Worm (Caenorhabditis elegans) whole organism, L4 larva: Measurements from ENCODE around the gene F21C10.3.

Experiments
- F49E8.2 ChIP-seq: sonication (generic microtip); optimal IDR thresholded peaks from 2 replicates; lab custom pipeline; 2016; ENCODE audit warnings: missing compliant biosample characterization, mild to moderate bottlenecking, missing genetic modification characterization, borderline replicate concordance
- Y105C5A.15 ChIP-seq: fragments of 200-800 bp; sonication (Bioruptor generic); IDR thresholded peaks from 2 replicates; pipeline ENCODE4 v1.3.6; 2022; ENCODE audit warnings: missing genetic modification characterization, missing compliant biosample characterization
- Y48G9A.11 ChIP-seq: fragments of 200-800 bp; sonication (Bioruptor generic); IDR thresholded peaks from 2 replicates; pipeline ENCODE4 v1.3.6; 2022; ENCODE audit warnings: missing genetic modification reagents, missing genetic modification characterization, missing compliant biosample characterization
- Y5F2A.4 ChIP-seq: fragments of 200-800 bp; sonication (Bioruptor generic); optimal IDR thresholded peaks from 2 replicates; lab custom pipeline; 2018; ENCODE audit warnings: mild to moderate bottlenecking, missing genetic modification characterization, missing compliant biosample characterization
- ZK337.2 ChIP-seq: fragments of 200-800 bp; sonication (Bioruptor generic); IDR thresholded peaks from 2 replicates; pipeline ENCODE4 v1.3.6; 2022; ENCODE audit warnings: missing genetic modification reagents, missing genetic modification characterization, missing compliant biosample characterization
- ZK546.5 ChIP-seq, 2 experiments: sonication (generic microtip); optimal IDR thresholded peaks; 2 replicates each; lab custom pipeline; 2017; ENCODE audit warnings: missing biosample characterization in 2 of 2, missing genetic modification characterization in 2 of 2
- aha-1 ChIP-seq: fragments of 150-350 bp; peaks from one replicate; lab custom pipeline; 2014; ENCODE audit warnings: missing biosample characterization, missing genetic modification characterization
- aly-2 ChIP-seq: sonication (generic microtip); optimal IDR thresholded peaks from 2 replicates; lab custom pipeline; 2018; ENCODE audit warnings: missing biosample characterization, missing genetic modification characterization
- ama-1 ChIP-seq: fragments of 150-350 bp; optimal IDR thresholded peaks from 2 replicates; lab custom pipeline; 2014; ENCODE audit warnings: inconsistent platforms, mixed read lengths
- ceh-20 ChIP-seq: fragments of 200-800 bp; sonication (Bioruptor generic); IDR thresholded peaks from 2 replicates; pipeline ENCODE4 v1.3.6; 2022; ENCODE audit warnings: missing genetic modification reagents, missing genetic modification characterization, missing compliant biosample characterization
- ceh-44 ChIP-seq: fragments of 200-800 bp; sonication (Bioruptor generic); IDR thresholded peaks from 2 replicates; pipeline ENCODE4 v1.3.6; 2022; ENCODE audit warnings: missing genetic modification reagents, missing genetic modification characterization, missing compliant biosample characterization
- daf-16 ChIP-seq, 3 experiments: sonication (generic microtip); optimal IDR thresholded peaks; 2 replicates each; lab custom pipeline; 2016 to 2017; ENCODE audit warnings: missing genetic modification characterization in 3 of 3, missing genetic modification reagents in 3 of 3, mild to moderate bottlenecking in 2 of 3, missing compliant biosample characterization in 2 of 3, missing biosample characterization in 1 of 3, moderate library complexity in 1 of 3
- daf-8 ChIP-seq: fragments of 200-800 bp; sonication (Bioruptor generic); IDR thresholded peaks from 2 replicates; pipeline ENCODE4 v1.3.6; 2022; ENCODE audit warnings: missing genetic modification characterization, missing compliant biosample characterization
- dmd-6 ChIP-seq: fragments of 200-800 bp; sonication (Bioruptor generic); IDR thresholded peaks from 2 replicates; pipeline ENCODE4 v1.3.6; 2022; ENCODE audit warnings: missing genetic modification reagents, missing genetic modification characterization, missing compliant biosample characterization
- dmd-9 ChIP-seq: fragments of 200-800 bp; sonication (Bioruptor generic); IDR thresholded peaks from 2 replicates; pipeline ENCODE4 v1.3.6; 2022; ENCODE audit warnings: missing genetic modification reagents, missing genetic modification characterization, missing compliant biosample characterization
- dpl-1 ChIP-seq: fragments of 150-350 bp; optimal IDR thresholded peaks from 2 replicates; lab custom pipeline; 2014; ENCODE audit warnings: missing biosample characterization, missing genetic modification reagents, missing genetic modification characterization
- dve-1 ChIP-seq: sonication (generic microtip); optimal IDR thresholded peaks from 2 replicates; lab custom pipeline; 2017; ENCODE audit warnings: antibody characterized with exemption, mild to moderate bottlenecking, missing genetic modification characterization, missing compliant biosample characterization; ENCODE audit not compliant: insufficient read depth
- fos-1 ChIP-seq: fragments of 150-350 bp; optimal IDR thresholded peaks from 2 replicates; lab custom pipeline; 2014; ENCODE audit warnings: missing biosample characterization, missing genetic modification characterization
- hif-1 ChIP-seq, 2 experiments: sonication (generic microtip); optimal IDR thresholded peaks; 2 replicates each; lab custom pipeline; 2016 to 2017; ENCODE audit warnings: missing compliant biosample characterization in 2 of 2, missing genetic modification characterization in 2 of 2, missing genetic modification reagents in 2 of 2, missing genotype in 2 of 2, mild to moderate bottlenecking in 1 of 2
- hlh-11 ChIP-seq: fragments of 200-800 bp; sonication (Bioruptor generic); optimal IDR thresholded peaks from 2 replicates; lab custom pipeline; 2018; ENCODE audit warnings: mild to moderate bottlenecking, missing genetic modification characterization, missing compliant biosample characterization
- hlh-30 ChIP-seq: sonication (generic microtip); optimal IDR thresholded peaks from 2 replicates; lab custom pipeline; 2017; ENCODE audit warnings: antibody characterized with exemption, mild to moderate bottlenecking, missing genetic modification characterization, missing compliant biosample characterization; ENCODE audit not compliant: insufficient read depth
- hmg-1.1 ChIP-seq: fragments of 200-800 bp; sonication (Bioruptor generic); IDR thresholded peaks from 2 replicates; pipeline ENCODE4 v1.3.6; 2022; ENCODE audit warnings: missing genetic modification reagents, missing genetic modification characterization, missing compliant biosample characterization
- jun-1 ChIP-seq: fragments of 150-350 bp; optimal IDR thresholded peaks from 2 replicates; lab custom pipeline; 2014; ENCODE audit warnings: missing biosample characterization, missing genetic modification reagents, missing genetic modification characterization
- lin-13 ChIP-seq: fragments of 150-350 bp; optimal IDR thresholded peaks from 2 replicates; lab custom pipeline; 2014; ENCODE audit warnings: missing biosample characterization, missing genetic modification reagents, missing genetic modification characterization
- lin-38 ChIP-seq: fragments of 200-800 bp; sonication (Bioruptor generic); IDR thresholded peaks from 2 replicates; pipeline ENCODE4 v1.3.6; 2022; ENCODE audit warnings: missing genetic modification reagents, missing genetic modification characterization, missing compliant biosample characterization
- lir-3 ChIP-seq: sonication (generic microtip); optimal IDR thresholded peaks from 2 replicates; lab custom pipeline; 2016; ENCODE audit warnings: mild to moderate bottlenecking, missing genetic modification characterization, missing compliant biosample characterization
- madf-5 ChIP-seq, 2 experiments: fragments of 200-800 bp; sonication (Bioruptor generic); IDR thresholded peaks; 2 replicates each; pipeline ENCODE4 v1.3.6; 2022; ENCODE audit warnings: missing compliant biosample characterization in 2 of 2, missing genetic modification characterization in 2 of 2
- madf-9 ChIP-seq: fragments of 200-800 bp; sonication (Bioruptor generic); conservative IDR thresholded peaks from 2 replicates; pipeline ENCODE4 v1.3.6; 2022; ENCODE audit warnings: missing genetic modification reagents, missing genetic modification characterization, missing compliant biosample characterization
- mdl-1 ChIP-seq, 2 experiments: fragments of 150-350 bp in 1 of 2; sonication (generic microtip) in 1 of 2; optimal IDR thresholded peaks; 2 replicates each; lab custom pipeline; 2014 to 2017; ENCODE audit warnings: missing biosample characterization in 2 of 2, missing genetic modification characterization in 2 of 2
- mep-1 ChIP-seq: fragments of 150-350 bp; sonication (generic microtip); optimal IDR thresholded peaks from 3 replicates; lab custom pipeline; 2014; ENCODE audit warnings: missing biosample characterization, missing genetic modification characterization
- nhr-10 ChIP-seq: fragments of 150-350 bp; optimal IDR thresholded peaks from 2 replicates; lab custom pipeline; 2014; ENCODE audit warnings: missing biosample characterization, missing genetic modification characterization
- nhr-102 ChIP-seq: sonication (generic microtip); optimal IDR thresholded peaks from 2 replicates; lab custom pipeline; 2016; ENCODE audit warnings: mild to moderate bottlenecking, missing genetic modification characterization, moderate library complexity, missing compliant biosample characterization
- nhr-11 ChIP-seq: fragments of 150-350 bp; optimal IDR thresholded peaks from 2 replicates; lab custom pipeline; 2014; ENCODE audit warnings: missing biosample characterization, missing genetic modification characterization
- nhr-28 ChIP-seq: fragments of 150-350 bp; optimal IDR thresholded peaks from 2 replicates; lab custom pipeline; 2014; ENCODE audit warnings: missing biosample characterization, missing genetic modification characterization
- nhr-76 ChIP-seq: fragments of 150-350 bp; optimal IDR thresholded peaks from 2 replicates; lab custom pipeline; 2014; ENCODE audit warnings: missing biosample characterization, missing genetic modification characterization
- nhr-77 ChIP-seq: fragments of 150-350 bp; optimal IDR thresholded peaks from 2 replicates; lab custom pipeline; 2014; ENCODE audit warnings: missing biosample characterization, missing genetic modification characterization
- pqm-1 ChIP-seq: sonication (generic microtip); optimal IDR thresholded peaks from 2 replicates; lab custom pipeline; 2017; ENCODE audit warnings: missing biosample characterization, missing genetic modification characterization
- rbr-2 ChIP-seq: sonication (generic microtip); optimal IDR thresholded peaks from 2 replicates; lab custom pipeline; 2016; ENCODE audit warnings: missing genotype, missing genetic modification characterization, missing compliant biosample characterization
- sdz-12 ChIP-seq: fragments of 200-800 bp; sonication (Bioruptor generic); optimal IDR thresholded peaks from 2 replicates; lab custom pipeline; 2018; ENCODE audit warnings: mild to moderate bottlenecking, missing genetic modification characterization, missing compliant biosample characterization
- set-16 ChIP-seq: fragments of 200-800 bp; sonication (Bioruptor generic); IDR thresholded peaks from 2 replicates; pipeline ENCODE4 v1.3.6; 2022; ENCODE audit warnings: missing genetic modification reagents, missing genetic modification characterization, missing compliant biosample characterization
- snpc-4 ChIP-seq: fragments of 150-350 bp; optimal IDR thresholded peaks from 2 replicates; lab custom pipeline; 2014; ENCODE audit warnings: missing biosample characterization, missing genetic modification characterization
- unc-130 ChIP-seq: sonication (generic microtip); optimal IDR thresholded peaks from 2 replicates; lab custom pipeline; 2016; ENCODE audit warnings: missing genetic modification reagents, missing genetic modification characterization, missing compliant biosample characterization
- vab-7 ChIP-seq: fragments of 200-800 bp; sonication (Bioruptor generic); IDR thresholded peaks from 2 replicates; pipeline ENCODE4 v1.3.6; 2022; ENCODE audit warnings: missing genetic modification reagents, missing genetic modification characterization, missing compliant biosample characterization
- zag-1 ChIP-seq: fragments of 150-350 bp; optimal IDR thresholded peaks from 2 replicates; lab custom pipeline; 2014; ENCODE audit warnings: missing biosample characterization, missing genetic modification characterization
- zfp-3 ChIP-seq: fragments of 200-800 bp; sonication (Bioruptor generic); conservative IDR thresholded peaks from 2 replicates; pipeline ENCODE4 v1.3.6; 2022; ENCODE audit warnings: missing genetic modification reagents, missing genetic modification characterization, missing compliant biosample characterization
- zip-11 ChIP-seq: fragments of 200-800 bp; sonication (Bioruptor generic); IDR thresholded peaks from 2 replicates; pipeline ENCODE4 v1.3.6; 2022; ENCODE audit warnings: missing genetic modification characterization, missing compliant biosample characterization
- ztf-11 ChIP-seq: fragments of 150-350 bp; optimal IDR thresholded peaks from 2 replicates; lab custom pipeline; 2014; ENCODE audit warnings: missing biosample characterization, missing genetic modification characterization
- ztf-7 ChIP-seq: fragments of 150-350 bp; optimal IDR thresholded peaks from 2 replicates; lab custom pipeline; 2014; ENCODE audit warnings: missing biosample characterization, missing genetic modification characterization

F21C10.3 gene

ce11 chrV:9168089-9168488 is 40.2 kb downstream of the F21C10.3 start, which contains the start of gene B0222.11:
Gene B0222.11, minus strand, starts transcription at chrV:9168189.
- no peak for TF ChIP-seq hlh-30 (tag; lab: Kevin White, UChicago)
- TF ChIP-seq lin-38 (GFP tag; lab: Robert Waterston, UW) = no peak
- TF ChIP-seq ztf-7 (tag; lab: Kevin White, UChicago) = no peak
- TF ChIP-seq dve-1 = no peak
- TF ChIP-seq set-16 = no peak
- no peak for TF ChIP-seq dpl-1 (GFP tag; lab: Kevin White, UChicago)
- TF ChIP-seq hmg-1.1 = no peak
- no peak for TF ChIP-seq nhr-76
- no peak for TF ChIP-seq mep-1 (tag; lab: Kevin White, UChicago)
- no peak for TF ChIP-seq fos-1 (tag; lab: Kevin White, UChicago)
- TF ChIP-seq Y48G9A.11 = no peak
- no peak for TF ChIP-seq ceh-20 (GFP tag; lab: Robert Waterston, UW)
- TF ChIP-seq hif-1 (tag; optimal IDR thresholded peaks at IDR 0.05; lab: Kevin White, UChicago) = no peak
- TF ChIP-seq Y5F2A.4 (GFP tag; lab: Kevin White, UChicago) = no peak

ce11 chrV:9172989-9173388 is 45.1 kb downstream of the F21C10.3 start, which contains the start of gene gad-3:
Gene gad-3, minus strand, starts transcription at chrV:9173005.
- TF ChIP-seq nhr-28 (peak; percentile 68), dve-1 (peak; percentile 59), lin-13 (GFP tag; lab: Kevin White, UChicago) (no peak), daf-16 (GFP tag; optimal IDR thresholded peaks at IDR 0.05; lab: Kevin White, UChicago) (no peak), daf-16 (tag; optimal IDR thresholded peaks at IDR 0.05; lab: Kevin White, UChicago) (peak; percentile 92), dmd-9 (GFP tag; lab: Robert Waterston, UW) (no peak), ztf-11 (no peak), hlh-11 (tag; lab: Kevin White, UChicago) (peak; percentile 28), nhr-10 (tag; lab: Kevin White, UChicago) (no peak), rbr-2 (tag; lab: Kevin White, UChicago) (no peak), vab-7 (GFP tag; lab: Robert Waterston, UW) (no peak), hmg-1.1 (no peak), sdz-12 (no peak), pqm-1 (tag; lab: Kevin White, UChicago) (peak; percentile 29), mep-1 (tag; lab: Kevin White, UChicago) (no peak), snpc-4 (tag; lab: Kevin White, UChicago) (no peak), madf-5 (GFP tag; IDR thresholded peaks at IDR 0.05; lab: Robert Waterston, UW) (no peak), madf-9 (GFP tag; lab: Robert Waterston, UW) (no peak), zfp-3 (GFP tag; lab: Robert Waterston, UW) (no peak), nhr-11 (tag; lab: Kevin White, UChicago) (no peak), dmd-6 (GFP tag; lab: Robert Waterston, UW) (peak; percentile 18; the same call in 1 of the 2 replicates), unc-130 (no peak), daf-8 (GFP tag; lab: Robert Waterston, UW) (no peak), nhr-77 (tag; lab: Kevin White, UChicago) (peak; percentile 61), ztf-7 (tag; lab: Kevin White, UChicago) (no peak), aha-1 (tag; lab: Kevin White, UChicago) (no peak), ceh-44 (no peak), lir-3 (tag; lab: Kevin White, UChicago) (no peak), nhr-76 (no peak), ZK337.2 (GFP tag; lab: Robert Waterston, UW) (no peak), zip-11 (GFP tag; lab: Robert Waterston, UW) (no peak), ceh-20 (GFP tag; lab: Robert Waterston, UW) (no peak), aly-2 (tag; lab: Kevin White, UChicago) (no peak), mdl-1 (tag; optimal IDR thresholded peaks at IDR 0.05; lab: Kevin White, UChicago) (no peak), jun-1 (no peak), nhr-102 (no peak), ZK546.5 (tag; optimal IDR thresholded peaks at IDR 0.05; lab: Kevin White, UChicago) (no peak), zag-1 (tag; lab: Kevin White, UChicago) (no peak), ama-1 (no peak), F49E8.2 (tag; lab: Kevin White, UChicago) (no peak), Y105C5A.15 (no peak)
